Worm (Caenorhabditis elegans): ENCODE data around the gene F21D9.4.

The F21D9.4 gene

ce11 chrV:19251844-19252243 lies 1.8 kb upstream of the F21D9.4 start, which contains the start of gene F21D9.11:
Gene F21D9.11 (plus strand): TSS chrV:19252144.
- TF ChIP-seq jun-1 (tag; optimal IDR thresholded peaks at IDR 0.05) (no peak), ZK546.5 (tag; optimal IDR thresholded peaks at IDR 0.05) (no peak), nhr-11 (tag; optimal IDR thresholded peaks at IDR 0.05) (no peak), fkh-2 (tag; optimal IDR thresholded peaks at IDR 0.05) (no peak), tbx-2 (tag; optimal IDR thresholded peaks at IDR 0.05) (no peak), ama-1 (optimal IDR thresholded peaks at IDR 0.05) (no peak), nhr-28 (tag; optimal IDR thresholded peaks at IDR 0.05) (no peak), unc-39 (tag; optimal IDR thresholded peaks at IDR 0.05) (no peak), skn-1 (tag; optimal IDR thresholded peaks at IDR 0.05) (no peak), nhr-77 (tag; optimal IDR thresholded peaks at IDR 0.05) (no peak), ceh-82 (tag; optimal IDR thresholded peaks at IDR 0.05) (no peak), nhr-12 (tag; optimal IDR thresholded peaks at IDR 0.05) (no peak), egl-5 (tag; optimal IDR thresholded peaks at IDR 0.05) (no peak), eor-1 (tag; optimal IDR thresholded peaks at IDR 0.05) (no peak), nhr-43 (tag; optimal IDR thresholded peaks at IDR 0.05; ENCODE audit: poor library complexity, severe bottlenecking) (no peak)

ce11 chrV:19257653-19258052 lies 4.0 kb downstream of the F21D9.4 start, which contains the start of gene F21D9.3:
Gene F21D9.3 (minus strand): TSS chrV:19257753.
- TF ChIP-seq pha-4 (tag; optimal IDR thresholded peaks at IDR 0.05) (no peak), jun-1 (tag; optimal IDR thresholded peaks at IDR 0.05) (no peak), ama-1 (optimal IDR thresholded peaks at IDR 0.05) (no peak), nhr-237 (tag; optimal IDR thresholded peaks at IDR 0.05) (no peak), mml-1 (tag; optimal IDR thresholded peaks at IDR 0.05) (no peak), nhr-12 (tag; optimal IDR thresholded peaks at IDR 0.05) (no peak), ceh-28 (tag; optimal IDR thresholded peaks at IDR 0.05) (no peak), pqm-1 (tag; optimal IDR thresholded peaks at IDR 0.05) (no peak)

ce11 chrV:19259403-19259802 lies 5.8 kb downstream of the F21D9.4 start:
- TF ChIP-seq nfya-1 (tag; optimal IDR thresholded peaks at IDR 0.05; ENCODE audit: insufficient read depth) = no peak
- no peak for TF ChIP-seq tbx-2 (tag; optimal IDR thresholded peaks at IDR 0.05)
- no peak for TF ChIP-seq fkh-2 (tag; optimal IDR thresholded peaks at IDR 0.05)
- TF ChIP-seq lin-39 (tag; optimal IDR thresholded peaks at IDR 0.05) = no peak
- no peak for TF ChIP-seq lsy-12 (tag; optimal IDR thresholded peaks at IDR 0.05)
- TF ChIP-seq nhr-12 (tag; optimal IDR thresholded peaks at IDR 0.05) = no peak
- TF ChIP-seq ZK546.5 (tag; optimal IDR thresholded peaks at IDR 0.05) = no peak
- no peak for TF ChIP-seq pha-4 (tag; optimal IDR thresholded peaks at IDR 0.05)
- TF ChIP-seq ztf-11 (tag; optimal IDR thresholded peaks at IDR 0.05) = no peak
- no peak for TF ChIP-seq ztf-4 (tag; optimal IDR thresholded peaks at IDR 0.05)
- TF ChIP-seq lin-15B (tag; optimal IDR thresholded peaks at IDR 0.05) = no peak
- no peak for TF ChIP-seq ama-1 (optimal IDR thresholded peaks at IDR 0.05)
- no peak for TF ChIP-seq snpc-4 (tag; optimal IDR thresholded peaks at IDR 0.05)
- no peak for TF ChIP-seq zag-1 (tag; optimal IDR thresholded peaks at IDR 0.05)
- TF ChIP-seq unc-39 (tag; optimal IDR thresholded peaks at IDR 0.05) = no peak
- no peak for TF ChIP-seq nhr-237 (tag; optimal IDR thresholded peaks at IDR 0.05)
- TF ChIP-seq aly-2 (tag; optimal IDR thresholded peaks at IDR 0.05) = no peak
- TF ChIP-seq mml-1 (tag; optimal IDR thresholded peaks at IDR 0.05) = no peak
- no peak for TF ChIP-seq jun-1 (tag; optimal IDR thresholded peaks at IDR 0.05)

- TF ChIP-seq nfya-1 (tag; optimal IDR thresholded peaks at IDR 0.05; ENCODE audit: insufficient read depth) (no peak), ztf-11 (tag; optimal IDR thresholded peaks at IDR 0.05) (no peak), tbx-2 (tag; optimal IDR thresholded peaks at IDR 0.05) (no peak), aly-2 (tag; optimal IDR thresholded peaks at IDR 0.05) (no peak), fos-1 (tag; optimal IDR thresholded peaks at IDR 0.05) (no peak), unc-39 (tag; optimal IDR thresholded peaks at IDR 0.05) (no peak), ceh-28 (tag; optimal IDR thresholded peaks at IDR 0.05) (no peak), ama-1 (optimal IDR thresholded peaks at IDR 0.05) (no peak), elt-3 (tag; optimal IDR thresholded peaks at IDR 0.05) (no peak), pqm-1 (tag; optimal IDR thresholded peaks at IDR 0.05) (no peak), eor-1 (tag; optimal IDR thresholded peaks at IDR 0.05) (no peak), snpc-4 (tag; optimal IDR thresholded peaks at IDR 0.05) (no peak), zag-1 (tag; optimal IDR thresholded peaks at IDR 0.05) (no peak), nhr-237 (tag; optimal IDR thresholded peaks at IDR 0.05) (no peak)
Measured at ce11 chrV:19260686-19261085, 7.1 kb downstream of the F21D9.4 start.

- TF ChIP-seq pqm-1 (tag; optimal IDR thresholded peaks at IDR 0.05) (no peak), unc-62 (GFP tag; optimal IDR thresholded peaks at IDR 0.05) (no peak), fos-1 (tag; optimal IDR thresholded peaks at IDR 0.05) (no peak), hmg-11 (tag; optimal IDR thresholded peaks at IDR 0.05) (no peak)
Measured at ce11 chrV:19262349-19262748, 8.7 kb downstream of the F21D9.4 start, which contains the start of gene F21D9.2. Gene F21D9.2 (minus strand): TSS chrV:19262449.

All from whole organism, L3 larva.